Fruit fly (Drosophila melanogaster) S2 (cell line): ENCODE measurements around the gene TfIIS.

ENCODE experiments used
- CG8478 ChIP-seq: fragments of >200 bp; optimal IDR thresholded peaks from 2 replicates; lab custom pipeline; 2018
- CTCF ChIP-seq, 2 experiments: fragments of >200 bp; optimal IDR thresholded peaks; 2 replicates each; lab custom pipeline; 2018

DNA sequence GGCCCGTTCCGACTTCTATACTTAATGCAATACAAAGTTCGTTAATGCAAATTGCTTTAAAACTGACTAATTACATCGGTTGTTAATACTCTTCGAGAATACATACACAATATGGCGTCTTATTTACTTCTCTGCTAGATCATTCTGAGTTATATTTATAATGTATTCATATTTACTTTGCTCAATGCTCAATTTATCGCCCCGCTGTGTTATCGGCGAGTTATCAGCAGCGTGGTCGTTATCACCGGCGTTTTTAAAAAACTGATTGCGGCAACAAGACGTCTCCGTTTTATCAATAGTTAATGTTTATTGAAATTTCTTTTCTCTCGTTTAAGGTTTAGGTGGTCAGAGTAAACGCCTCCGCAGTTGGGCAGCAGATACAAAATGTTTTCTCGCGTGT is 1.6 kb downstream of the TfIIS start:
- TF ChIP-seq CTCF (optimal IDR thresholded peaks at IDR 0.05; lab: Kevin White, UChicago), result no peak
- TF ChIP-seq CG8478, result no peak
